Worm (Caenorhabditis elegans): ENCODE measurements around the gene srab-9.

ce11 chrV:3165438-3165837, 24.3 kb upstream of the srab-9 start, which contains the start of gene C36C5.14:
- TF ChIP-seq ceh-18 (tag; optimal IDR thresholded peaks at IDR 0.05) (no peak), nfya-1 (tag; optimal IDR thresholded peaks at IDR 0.05) (no peak), C08G9.2 (tag; optimal IDR thresholded peaks at IDR 0.05) (no peak), sox-4 (tag; optimal IDR thresholded peaks at IDR 0.05) (no peak), ceh-2 (tag; optimal IDR thresholded peaks at IDR 0.05) (no peak), pqm-1 (tag; optimal IDR thresholded peaks at IDR 0.05) (no peak), unc-42 (tag; optimal IDR thresholded peaks at IDR 0.05) (no peak)
